Fruit fly (Drosophila melanogaster) whole organism, embryonic: Measurements from ENCODE around the gene CG11842.
A peak's percentile ranks its signal among the peaks of the same experiment; 100 is the strongest.

Source experiments
- Ada2b ChIP-seq: fragments of 200-800 bp; sonication (Bioruptor generic); IDR thresholded peaks from 2 replicates; pipeline ENCODE4 v1.3.6; 2022; ENCODE audit warnings: missing biosample characterization, missing genetic modification characterization
- Awh ChIP-seq: fragments of 200-800 bp; sonication (Bioruptor generic); IDR thresholded peaks from 2 replicates; pipeline ENCODE4, ENCODE4 v1.3.6; 2022; ENCODE audit warnings: missing biosample characterization, missing genetic modification characterization
- Blimp-1 ChIP-seq: fragments of 200-800 bp; sonication (Bioruptor generic); optimal IDR thresholded peaks from 3 replicates; lab custom pipeline; 2018; ENCODE audit warnings: missing biosample characterization, missing genetic modification characterization, mild to moderate bottlenecking, moderate library complexity, missing genetic modification reagents
- CG10979 ChIP-seq: fragments of 200-800 bp; sonication (Bioruptor generic); optimal IDR thresholded peaks from 2 replicates; lab custom pipeline; 2018; ENCODE audit warnings: missing biosample characterization, mild to moderate bottlenecking, missing genetic modification characterization, moderate library complexity
- CG11093 ChIP-seq: fragments of 200-800 bp; sonication (Bioruptor generic); IDR thresholded peaks from 3 replicates; pipeline ENCODE4 v1.3.6; 2022; ENCODE audit warnings: missing biosample characterization, missing genetic modification characterization
- CG12236 ChIP-seq: fragments of 200-800 bp; sonication (Bioruptor generic); optimal IDR thresholded peaks from 2 replicates; lab custom pipeline; 2016; ENCODE audit warnings: missing biosample characterization, missing genetic modification characterization
- CG12299 ChIP-seq: fragments of 200-800 bp; sonication (Bioruptor generic); optimal IDR thresholded peaks from 2 replicates; lab custom pipeline; 2018; ENCODE audit warnings: missing biosample characterization, mild to moderate bottlenecking, missing genetic modification characterization
- CG1233 ChIP-seq: fragments of 200-800 bp; sonication (Bioruptor generic); optimal IDR thresholded peaks from 4 replicates; lab custom pipeline; 2018; ENCODE audit warnings: missing biosample characterization, mild to moderate bottlenecking, missing genetic modification characterization
- CG13624 ChIP-seq: fragments of 200-800 bp; sonication (Bioruptor generic); optimal IDR thresholded peaks from 2 replicates; lab custom pipeline; 2016; ENCODE audit warnings: missing biosample characterization, missing genetic modification characterization
- CG17829 ChIP-seq: fragments of 200-800 bp; optimal IDR thresholded peaks from 2 replicates; lab custom pipeline; 2019; ENCODE audit warnings: missing biosample characterization, mild to moderate bottlenecking, missing genetic modification characterization, moderate library complexity
- CG18764 ChIP-seq: fragments of 200-800 bp; sonication (Bioruptor generic); optimal IDR thresholded peaks from 3 replicates; lab custom pipeline; 2016; ENCODE audit warnings: missing biosample characterization, missing genetic modification characterization
- CG2875 ChIP-seq: fragments of 200-800 bp; sonication (Bioruptor generic); optimal IDR thresholded peaks from 2 replicates; lab custom pipeline; 2017; ENCODE audit warnings: missing biosample characterization, mild to moderate bottlenecking, missing genetic modification characterization, missing genetic modification reagents
- CG31441 ChIP-seq: fragments of 200-800 bp; sonication (Bioruptor generic); IDR thresholded peaks from 2 replicates; pipeline ENCODE4 v1.3.6; 2022; ENCODE audit warnings: missing biosample characterization, missing genetic modification characterization
- CG32772 ChIP-seq: fragments of 200-800 bp; sonication (Bioruptor generic); IDR thresholded peaks from 2 replicates; pipeline ENCODE4 v1.3.6; 2022; ENCODE audit warnings: missing biosample characterization, missing genetic modification characterization
- CG3281 ChIP-seq: fragments of 200-800 bp; sonication (Bioruptor generic); optimal IDR thresholded peaks from 3 replicates; lab custom pipeline; 2017; ENCODE audit warnings: missing biosample characterization, mild to moderate bottlenecking, missing genetic modification characterization
- CG33557 ChIP-seq: fragments of 200-800 bp; sonication (Bioruptor generic); optimal IDR thresholded peaks from 2 replicates; lab custom pipeline; 2019; ENCODE audit warnings: missing biosample characterization, mild to moderate bottlenecking, missing genetic modification characterization, moderate library complexity
- CG34422 ChIP-seq: fragments of 200-800 bp; sonication (Bioruptor generic); IDR thresholded peaks from 3 replicates; pipeline ENCODE4 v1.3.6; 2022; ENCODE audit warnings: missing biosample characterization, missing genetic modification characterization
- CG4707 ChIP-seq: fragments of 200-800 bp; sonication (Bioruptor generic); optimal IDR thresholded peaks from 2 replicates; lab custom pipeline; 2018; ENCODE audit warnings: missing biosample characterization, mild to moderate bottlenecking, missing genetic modification characterization, moderate library complexity
- CG7928 ChIP-seq: fragments of 200-800 bp; sonication (Bioruptor generic); optimal IDR thresholded peaks from 2 replicates; lab custom pipeline; 2017; ENCODE audit warnings: missing biosample characterization, mild to moderate bottlenecking, missing genetic modification characterization
- CG7987 ChIP-seq: fragments of 200-800 bp; sonication (Bioruptor generic); optimal IDR thresholded peaks from 2 replicates; lab custom pipeline; 2018; ENCODE audit warnings: missing biosample characterization, mild to moderate bottlenecking, missing genetic modification characterization, moderate library complexity
- CG8944 ChIP-seq: fragments of 200-800 bp; sonication (Bioruptor generic); optimal IDR thresholded peaks from 3 replicates; lab custom pipeline; 2016; ENCODE audit warnings: missing biosample characterization, missing genetic modification characterization
- D19A ChIP-seq: fragments of 200-800 bp; optimal IDR thresholded peaks from 3 replicates; lab custom pipeline; 2019; ENCODE audit warnings: missing biosample characterization, mild to moderate bottlenecking, missing genetic modification characterization, moderate library complexity
- HLHmδ ChIP-seq: fragments of 200-800 bp; sonication (Bioruptor generic); optimal IDR thresholded peaks from 2 replicates; lab custom pipeline; 2018; ENCODE audit warnings: missing biosample characterization, mild to moderate bottlenecking, missing genetic modification characterization, moderate library complexity
- Hr51 ChIP-seq, 2 experiments: fragments of 200-800 bp; sonication (Bioruptor generic); optimal IDR thresholded peaks; 2 replicates in 1 of 2; 3 replicates in 1 of 2; lab custom pipeline; 2016 to 2018; ENCODE audit warnings: missing biosample characterization in 2 of 2, missing genetic modification characterization in 2 of 2, mild to moderate bottlenecking in 1 of 2, moderate library complexity in 1 of 2
- Hsf ChIP-seq: fragments of 200-800 bp; sonication (Bioruptor generic); optimal IDR thresholded peaks from 3 replicates; lab custom pipeline; 2016; ENCODE audit warnings: missing biosample characterization, missing genetic modification characterization
- MTF-1 ChIP-seq: fragments of 200-800 bp; sonication (Bioruptor generic); optimal IDR thresholded peaks from 2 replicates; lab custom pipeline; 2018; ENCODE audit warnings: missing biosample characterization, mild to moderate bottlenecking, missing genetic modification characterization, borderline replicate concordance
- Mad ChIP-seq: fragments of 200-800 bp; sonication (Bioruptor generic); optimal IDR thresholded peaks from 2 replicates; lab custom pipeline; 2016; ENCODE audit warnings: missing biosample characterization, missing genetic modification characterization
- NC2α ChIP-seq: fragments of 200-800 bp; sonication (Bioruptor generic); optimal IDR thresholded peaks from 2 replicates; lab custom pipeline; 2016; ENCODE audit warnings: missing biosample characterization, missing genetic modification characterization
- Oli ChIP-seq: fragments of 200-800 bp; sonication (Bioruptor generic); optimal IDR thresholded peaks from 2 replicates; lab custom pipeline; 2018; ENCODE audit warnings: missing biosample characterization, mild to moderate bottlenecking, missing genetic modification characterization, moderate library complexity
- Sry-δ ChIP-seq: fragments of 200-800 bp; sonication (Bioruptor generic); optimal IDR thresholded peaks from 2 replicates; lab custom pipeline; 2016; ENCODE audit warnings: missing biosample characterization, missing genetic modification characterization
- abd-A ChIP-seq: fragments of 200-800 bp; sonication (Bioruptor generic); optimal IDR thresholded peaks from 3 replicates; lab custom pipeline; 2019; ENCODE audit warnings: missing biosample characterization, mild to moderate bottlenecking, missing genetic modification characterization, moderate library complexity
- bcd ChIP-seq: fragments of 200-800 bp; sonication (Bioruptor generic); optimal IDR thresholded peaks from 2 replicates; lab custom pipeline; 2017; ENCODE audit warnings: missing biosample characterization, mild to moderate bottlenecking, missing genetic modification characterization
- caup ChIP-seq: fragments of 200-800 bp; sonication (Bioruptor generic); optimal IDR thresholded peaks from 3 replicates; lab custom pipeline; 2017; ENCODE audit warnings: missing biosample characterization, mild to moderate bottlenecking, missing genetic modification characterization, moderate library complexity; ENCODE audit not compliant: severe bottlenecking
- cwo ChIP-seq: fragments of 200-800 bp; sonication (Bioruptor generic); optimal IDR thresholded peaks from 3 replicates; lab custom pipeline; 2017; ENCODE audit warnings: missing biosample characterization, missing genetic modification characterization, mild to moderate bottlenecking, moderate library complexity, missing genetic modification reagents
- esg ChIP-seq: fragments of 200-800 bp; sonication (Bioruptor generic); conservative IDR thresholded peaks from 2 replicates; pipeline ENCODE4 v1.3.6; 2022; ENCODE audit warnings: missing biosample characterization, missing genetic modification characterization
- fd64A ChIP-seq: fragments of 200-800 bp; sonication (Bioruptor generic); optimal IDR thresholded peaks from 3 replicates; lab custom pipeline; 2018; ENCODE audit warnings: missing biosample characterization, mild to moderate bottlenecking, missing genetic modification characterization
- fd96Cb ChIP-seq: fragments of 200-800 bp; sonication (Bioruptor generic); optimal IDR thresholded peaks from 2 replicates; lab custom pipeline; 2018; ENCODE audit warnings: missing biosample characterization, mild to moderate bottlenecking, missing genetic modification characterization, moderate library complexity
- pan ChIP-seq, 4 experiments: fragments of >200 bp in 3 of 4; fragments of 200-800 bp in 1 of 4; sonication (Bioruptor generic) in 1 of 4; optimal IDR thresholded peaks in 3 of 4; IDR thresholded peaks in 1 of 4; 2 replicates each; pipeline versions ENCODE4 v1.3.6 to Lab custom; 2017 to 2022; ENCODE audit warnings: missing biosample characterization in 2 of 4, missing genetic modification characterization in 2 of 4, mixed read lengths in 1 of 4
- phol ChIP-seq: fragments of 200-800 bp; sonication (Bioruptor generic); optimal IDR thresholded peaks from 3 replicates; lab custom pipeline; 2018; ENCODE audit warnings: missing biosample characterization, mild to moderate bottlenecking, missing genetic modification characterization, moderate library complexity
- prd ChIP-seq, 3 experiments: fragments of >200 bp in 2 of 3; fragments of 200-800 bp in 1 of 3; sonication (Bioruptor generic) in 1 of 3; optimal IDR thresholded peaks in 2 of 3; IDR thresholded peaks in 1 of 3; 2 replicates in 2 of 3; 3 replicates in 1 of 3; pipeline versions ENCODE4 v1.3.6 to Lab custom; 2017 to 2022; ENCODE audit warnings: missing biosample characterization in 1 of 3, missing genetic modification characterization in 1 of 3
- pros ChIP-seq: fragments of 200-800 bp; sonication (Bioruptor generic); optimal IDR thresholded peaks from 3 replicates; lab custom pipeline; 2019; ENCODE audit warnings: missing biosample characterization, mild to moderate bottlenecking, missing genetic modification characterization, moderate library complexity
- psq ChIP-seq: fragments of 200-800 bp; sonication (Bioruptor generic); optimal IDR thresholded peaks from 2 replicates; lab custom pipeline; 2017; ENCODE audit warnings: missing biosample characterization, missing genetic modification characterization
- slbo ChIP-seq: fragments of 200-800 bp; sonication (Bioruptor generic); IDR thresholded peaks from 2 replicates; pipeline ENCODE4 v1.3.6; 2022; ENCODE audit warnings: missing biosample characterization, missing genetic modification characterization
- so ChIP-seq: fragments of 200-800 bp; sonication (Bioruptor generic); IDR thresholded peaks from 3 replicates; pipeline ENCODE4 v1.3.6; 2022; ENCODE audit warnings: missing biosample characterization, missing genetic modification characterization
- unpg ChIP-seq: fragments of 200-800 bp; sonication (Bioruptor generic); optimal IDR thresholded peaks from 3 replicates; lab custom pipeline; 2018; ENCODE audit warnings: missing biosample characterization, mild to moderate bottlenecking, missing genetic modification characterization, moderate library complexity
- zf30C ChIP-seq: fragments of 200-800 bp; sonication (Bioruptor generic); optimal IDR thresholded peaks from 3 replicates; lab custom pipeline; 2018; ENCODE audit warnings: missing biosample characterization, mild to moderate bottlenecking, missing genetic modification characterization

CG11842 gene

dm6 chr3R:29068430-29069207 is 16.1 kb downstream of the CG11842 start (continued):
- TF ChIP-seq CG18764 (GFP tag; lab: Kevin White, UChicago) (no peak), Hr51 (GFP tag; optimal IDR thresholded peaks at IDR 0.05; lab: Kevin White, UChicago) (peak in 1 of 2 experiments; percentile 47), pan (optimal IDR thresholded peaks at IDR 0.05; lab: Kevin White, UChicago) (no peak), pan (GFP tag; optimal IDR thresholded peaks at IDR 0.05 in 1 of 2, IDR thresholded peaks at IDR 0.05 in 1 of 2) (peak in 1 of 2 experiments; percentile 68), NC2α (no peak), esg (GFP tag; lab: Robert Waterston, UW) (peak; percentile 40), CG7987 (no peak), Hsf (GFP tag; lab: Kevin White, UChicago) (peak; percentile 26), CG4707 (GFP tag; lab: Kevin White, UChicago) (no peak), psq (GFP tag; lab: Kevin White, UChicago) (no peak), Sry-δ (GFP tag; lab: Kevin White, UChicago) (peak; percentile 1), unpg (peak; percentile 16), CG12299 (tag; lab: Kevin White, UChicago) (peak; percentile 16), CG12236 (GFP tag; lab: Kevin White, UChicago) (no peak), CG32772 (GFP tag; lab: Robert Waterston, UW) (peak; percentile 43), CG11093 (GFP tag; lab: Robert Waterston, UW) (0 out of 3 replicates have a peak, but pooled peaks have one; percentile 15), Mad (GFP tag; lab: Kevin White, UChicago) (no peak), D19A (tag; lab: Kevin White, UChicago) (peak; percentile 37), CG7928 (GFP tag; lab: Kevin White, UChicago) (no peak), CG8944 (GFP tag; lab: Kevin White, UChicago) (no peak), abd-A (tag; lab: Kevin White, UChicago) (no peak), CG13624 (GFP tag; lab: Kevin White, UChicago) (peak; percentile 11), CG33557 (GFP tag; lab: Kevin White, UChicago) (no peak), fd96Cb (peak; percentile 17), CG34422 (peak; percentile 72; the same call in 1 of the 3 replicates), CG1233 (GFP tag; lab: Kevin White, UChicago) (no peak), bcd (peak; percentile 53), phol (peak; percentile 39), slbo (GFP tag; lab: Robert Waterston, UW) (peak; percentile 66), CG31441 (peak; percentile 32; the same call in 1 of the 2 replicates), Awh (GFP tag; lab: Robert Waterston, UW) (0 out of 2 replicates have a peak, but pooled peaks have one; percentile 31), Oli (tag; lab: Kevin White, UChicago) (peak; percentile 49), MTF-1 (GFP tag; lab: Kevin White, UChicago) (no peak), so (peak; percentile 50; the same call in 1 of the 3 replicates), fd64A (GFP tag; lab: Kevin White, UChicago) (no peak), CG3281 (GFP tag; lab: Kevin White, UChicago) (peak; percentile 49), cwo (GFP tag; lab: Kevin White, UChicago) (peak; percentile 36), CG10979 (tag; lab: Kevin White, UChicago) (peak; percentile 15), CG17829 (tag; lab: Kevin White, UChicago) (peak; percentile 22), caup (GFP tag; lab: Kevin White, UChicago) (peak; percentile 30), Blimp-1 (GFP tag; lab: Kevin White, UChicago) (peak; percentile 6), HLHmδ (GFP tag; lab: Kevin White, UChicago) (no peak), pros (GFP tag; lab: Kevin White, UChicago) (no peak), CG2875 (GFP tag; lab: Kevin White, UChicago) (no peak), zf30C (GFP tag; lab: Kevin White, UChicago) (no peak), prd (optimal IDR thresholded peaks at IDR 0.05; lab: Kevin White, UChicago) (no peak), prd (GFP tag; IDR thresholded peaks at IDR 0.05; lab: Robert Waterston, UW) (peak; percentile 48; the same call in 1 of the 3 replicates), Ada2b (GFP tag; lab: Robert Waterston, UW) (peak; percentile 50)
